Fruit fly (Drosophila melanogaster): ENCODE measurements around the gene Rh4.

dm6 chr3L:16824725-16825124, 37.6 kb downstream of the Rh4 start:
- TF ChIP-seq h (optimal IDR thresholded peaks at IDR 0.05) (no peak), Sin3A (optimal IDR thresholded peaks at IDR 0.05) (no peak), psq (optimal IDR thresholded peaks at IDR 0.05) (no peak)

Measured in Kc167 (cell line).